Worm (Caenorhabditis elegans) whole organism, mixed stage, embryonic: ENCODE measurements around the gene ugt-7.

ENCODE experiments used
- blmp-1 ChIP-seq: fragments of 150-350 bp; optimal IDR thresholded peaks from 2 replicates; lab custom pipeline; 2014; ENCODE audit warnings: missing biosample characterization, missing genetic modification characterization
- ham-2 ChIP-seq: fragments of 200-800 bp; sonication (Bioruptor generic); optimal IDR thresholded peaks from 2 replicates; lab custom pipeline; 2018; ENCODE audit warnings: mild to moderate bottlenecking, missing genetic modification characterization, missing compliant biosample characterization
- lin-32 ChIP-seq: fragments of 200-800 bp; sonication (Bioruptor generic); optimal IDR thresholded peaks from 2 replicates; lab custom pipeline; 2018; ENCODE audit warnings: mild to moderate bottlenecking, missing genetic modification characterization, missing compliant biosample characterization
- nhr-237 ChIP-seq: fragments of 150-350 bp; optimal IDR thresholded peaks from 2 replicates; lab custom pipeline; 2014; ENCODE audit warnings: missing biosample characterization, missing genetic modification characterization
- nhr-76 ChIP-seq: sonication (generic microtip); optimal IDR thresholded peaks from 2 replicates; lab custom pipeline; 2017; ENCODE audit warnings: missing biosample characterization, missing genetic modification characterization
- unc-39 ChIP-seq: fragments of 150-350 bp; optimal IDR thresholded peaks from 2 replicates; lab custom pipeline; 2014; ENCODE audit warnings: missing biosample characterization, missing genetic modification characterization

ce11 chrV:4969503-4969902 is 30.9 kb downstream of the ugt-7 start:
- TF ChIP-seq nhr-76 (tag; lab: Kevin White, UChicago) (no peak), blmp-1 (tag; lab: Kevin White, UChicago) (no peak), unc-39 (tag; lab: Kevin White, UChicago) (no peak), ham-2 (no peak), nhr-237 (tag; lab: Kevin White, UChicago) (no peak), lin-32 (GFP tag; lab: Kevin White, UChicago) (no peak)
